Fruit fly (Drosophila melanogaster) whole organism, wandering third instar larva: Measurements from ENCODE around the gene Gycalpha99B.

ENCODE experiments used
- CG9705 ChIP-seq: fragments of 200-800 bp; sonication (Bioruptor generic); optimal IDR thresholded peaks from 2 replicates; lab custom pipeline; 2018; ENCODE audit warnings: missing biosample characterization, mild to moderate bottlenecking, missing genetic modification characterization
- CrebA ChIP-seq: fragments of 200-800 bp; sonication (Bioruptor generic); optimal IDR thresholded peaks from 2 replicates; lab custom pipeline; 2016; ENCODE audit warnings: missing biosample characterization, mild to moderate bottlenecking, missing genetic modification characterization, borderline replicate concordance
- Dfd ChIP-seq: fragments of >200 bp; optimal IDR thresholded peaks from 2 replicates; lab custom pipeline; 2017; ENCODE audit warnings: missing biosample characterization, missing genetic modification characterization
- GATAd ChIP-seq: sonication (Bioruptor generic); optimal IDR thresholded peaks from 2 replicates; lab custom pipeline; 2016; ENCODE audit warnings: missing biosample characterization, missing genetic modification characterization
- Mio ChIP-seq: sonication (Bioruptor generic); optimal IDR thresholded peaks from 2 replicates; lab custom pipeline; 2016; ENCODE audit warnings: missing biosample characterization, missing genetic modification characterization
- OdsH ChIP-seq: fragments of 200-800 bp; sonication (Bioruptor generic); optimal IDR thresholded peaks from 2 replicates; lab custom pipeline; 2016; ENCODE audit warnings: missing biosample characterization, mild to moderate bottlenecking, missing genetic modification characterization
- psq ChIP-seq: fragments of 200-800 bp; sonication (Bioruptor generic); optimal IDR thresholded peaks from 3 replicates; lab custom pipeline; 2017; ENCODE audit warnings: missing biosample characterization, mild to moderate bottlenecking, missing genetic modification characterization, moderate library complexity
- tai ChIP-seq: sonication (Bioruptor generic); optimal IDR thresholded peaks from 2 replicates; lab custom pipeline; 2016; ENCODE audit warnings: missing biosample characterization, missing genetic modification characterization

DNA sequence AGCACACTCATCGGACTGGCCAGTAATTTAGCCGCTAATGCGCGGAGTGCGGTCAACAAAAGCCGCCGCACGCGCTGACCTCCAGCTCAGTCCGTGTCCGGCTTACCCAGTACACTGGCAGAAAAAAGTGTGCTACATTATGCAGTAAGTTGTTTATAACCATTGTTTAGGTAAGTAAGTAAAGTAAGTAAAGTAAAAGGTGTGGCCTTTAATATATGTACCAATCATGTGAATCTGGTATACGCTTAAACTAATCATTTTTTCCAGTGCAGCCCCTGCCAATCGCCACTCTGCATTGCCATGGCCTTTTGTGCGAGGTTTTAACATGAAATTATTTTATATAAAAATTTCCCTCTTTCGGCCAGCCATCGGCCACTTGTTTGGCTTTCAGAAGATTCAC lies 29.1 kb downstream of the Gycalpha99B start:
- TF ChIP-seq tai (GFP tag; lab: Kevin White, UChicago) (no peak), CG9705 (GFP tag; lab: Kevin White, UChicago) (no peak), GATAd (GFP tag; lab: Kevin White, UChicago) (no peak), Dfd (no peak), CrebA (GFP tag; lab: Kevin White, UChicago) (no peak), Mio (GFP tag; lab: Kevin White, UChicago) (no peak), psq (no peak), OdsH (no peak)
